Worm (Caenorhabditis elegans): ENCODE data around the gene Y66D12A.11.

DNA sequence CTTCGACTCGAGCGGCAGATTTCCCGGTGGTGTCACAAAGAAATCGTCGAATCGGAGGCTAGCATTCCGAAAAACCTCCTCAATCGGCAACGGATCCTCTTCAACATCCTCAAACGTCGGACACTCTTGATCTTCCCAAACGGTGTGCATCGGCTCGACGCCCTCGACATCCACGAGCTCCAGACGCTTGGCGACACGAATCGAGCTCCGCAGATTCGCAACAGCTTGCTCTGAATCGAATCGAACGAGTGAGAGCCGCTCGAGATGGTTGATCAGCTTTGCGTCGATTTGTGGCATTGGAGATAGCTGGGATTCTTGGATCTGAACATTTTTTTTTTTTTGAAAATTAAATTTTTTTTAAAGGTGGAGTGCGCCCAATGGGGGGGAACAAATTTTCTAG, 16.1 kb downstream of the Y66D12A.11 start:
- TF ChIP-seq blmp-1 (tag; optimal IDR thresholded peaks at IDR 0.05) (no peak), tbx-8 (GFP tag; optimal IDR thresholded peaks at IDR 0.05) (no peak), nhr-76 (tag; optimal IDR thresholded peaks at IDR 0.05) (no peak), unc-39 (tag; optimal IDR thresholded peaks at IDR 0.05) (no peak), elt-1 (tag; optimal IDR thresholded peaks at IDR 0.05; ENCODE audit: borderline replicate concordance, insufficient read depth) (no peak), ztf-11 (tag; optimal IDR thresholded peaks at IDR 0.05) (no peak), pha-4 (tag; optimal IDR thresholded peaks at IDR 0.05) (no peak), ceh-43 (GFP tag; optimal IDR thresholded peaks at IDR 0.05) (no peak), nhr-12 (tag; optimal IDR thresholded peaks at IDR 0.05) (no peak), flh-1 (GFP tag; optimal IDR thresholded peaks at IDR 0.05) (no peak), lin-13 (tag; optimal IDR thresholded peaks at IDR 0.05) (no peak), M03D4.4 (tag; optimal IDR thresholded peaks at IDR 0.05) (no peak), nhr-28 (tag; optimal IDR thresholded peaks at IDR 0.05) (no peak)
